Worm (Caenorhabditis elegans) whole organism, midembryonic: ENCODE results near the gene nhr-164.

Experiments used
- T22C8.4 ChIP-seq: fragments of 200-800 bp; sonication (Bioruptor generic); IDR thresholded peaks from 2 replicates; pipeline ENCODE4 v1.3.6; 2022; ENCODE audit warnings: missing genetic modification characterization, missing compliant biosample characterization
- flt-1 ChIP-seq: fragments of 200-800 bp; sonication (Bioruptor generic); IDR thresholded peaks from 2 replicates; pipeline ENCODE4 v1.3.6; 2022; ENCODE audit warnings: missing genetic modification characterization, missing compliant biosample characterization
- ztf-23 ChIP-seq: fragments of 200-800 bp; sonication (Bioruptor generic); IDR thresholded peaks from 2 replicates; pipeline ENCODE4 v1.3.6; 2022; ENCODE audit warnings: missing genetic modification reagents, missing genetic modification characterization, missing compliant biosample characterization
- ztf-29 ChIP-seq: fragments of 200-800 bp; sonication (Bioruptor generic); IDR thresholded peaks from 2 replicates; pipeline ENCODE4 v1.3.6; 2022; ENCODE audit warnings: missing genetic modification reagents, missing genetic modification characterization, missing compliant biosample characterization

- TF ChIP-seq ztf-23 (no peak), T22C8.4 (GFP tag; lab: Robert Waterston, UW) (no peak), flt-1 (GFP tag; lab: Robert Waterston, UW) (no peak), ztf-29 (GFP tag; lab: Robert Waterston, UW) (no peak)
Measured at ce11 chrV:15265814-15266213, 30.3 kb upstream of the nhr-164 start, which contains the start of gene M01B2.13.
